Worm (Caenorhabditis elegans) whole organism, L4 larva: ENCODE results near the gene F42F12.3.

Experiments used
- F10B5.3 ChIP-seq: sonication (generic microtip); optimal IDR thresholded peaks from 2 replicates; lab custom pipeline; 2016; ENCODE audit warnings: mild to moderate bottlenecking, missing genetic modification characterization, missing compliant biosample characterization
- F26F4.8 ChIP-seq: fragments of 200-800 bp; sonication (Bioruptor generic); conservative IDR thresholded peaks from 2 replicates; pipeline ENCODE4 v1.3.6; 2022; ENCODE audit warnings: missing genetic modification characterization, missing compliant biosample characterization
- F44E2.7 ChIP-seq: fragments of 200-800 bp; sonication (Bioruptor generic); IDR thresholded peaks from 2 replicates; pipeline ENCODE4 v2.1.2; 2022; ENCODE audit warnings: missing genetic modification characterization, missing compliant biosample characterization
- R02D3.7 ChIP-seq: fragments of 150-350 bp; sonication (generic microtip); optimal IDR thresholded peaks from 3 replicates; lab custom pipeline; 2014; ENCODE audit warnings: missing biosample characterization, missing genetic modification characterization
- Y75B8A.6 ChIP-seq: fragments of 200-800 bp; sonication (Bioruptor generic); IDR thresholded peaks from 2 replicates; pipeline ENCODE4 v1.3.6; 2022; ENCODE audit warnings: missing genetic modification reagents, missing genetic modification characterization, missing compliant biosample characterization
- aly-2 ChIP-seq: sonication (generic microtip); optimal IDR thresholded peaks from 2 replicates; lab custom pipeline; 2018; ENCODE audit warnings: missing biosample characterization, missing genetic modification characterization
- ama-1 ChIP-seq: fragments of 150-350 bp; optimal IDR thresholded peaks from 2 replicates; lab custom pipeline; 2014; ENCODE audit warnings: inconsistent platforms, mixed read lengths
- arid-1 ChIP-seq: fragments of 200-800 bp; sonication (Bioruptor generic); conservative IDR thresholded peaks from 2 replicates; pipeline ENCODE4 v1.3.6; 2022; ENCODE audit warnings: missing genetic modification reagents, missing genetic modification characterization, missing compliant biosample characterization
- attf-4 ChIP-seq: sonication (generic microtip); optimal IDR thresholded peaks from 3 replicates; lab custom pipeline; 2017; ENCODE audit warnings: missing biosample characterization, missing genetic modification characterization
- ceh-28 ChIP-seq: fragments of 150-350 bp; optimal IDR thresholded peaks from 2 replicates; lab custom pipeline; 2014; ENCODE audit warnings: missing biosample characterization, missing genetic modification reagents, missing genetic modification characterization
- daf-12 ChIP-seq: fragments of 150-350 bp; optimal IDR thresholded peaks from 2 replicates; lab custom pipeline; 2014; ENCODE audit warnings: missing biosample characterization, missing genetic modification reagents, missing genetic modification characterization
- daf-19 ChIP-seq: fragments of 200-800 bp; sonication (Bioruptor generic); conservative IDR thresholded peaks from 2 replicates; pipeline ENCODE4 v1.3.6; 2022; ENCODE audit warnings: missing genetic modification characterization, missing compliant biosample characterization
- daf-8 ChIP-seq: fragments of 200-800 bp; sonication (Bioruptor generic); IDR thresholded peaks from 2 replicates; pipeline ENCODE4 v1.3.6; 2022; ENCODE audit warnings: missing genetic modification characterization, missing compliant biosample characterization
- dmd-9 ChIP-seq: fragments of 200-800 bp; sonication (Bioruptor generic); IDR thresholded peaks from 2 replicates; pipeline ENCODE4 v1.3.6; 2022; ENCODE audit warnings: missing genetic modification reagents, missing genetic modification characterization, missing compliant biosample characterization
- dpl-1 ChIP-seq: fragments of 150-350 bp; optimal IDR thresholded peaks from 2 replicates; lab custom pipeline; 2014; ENCODE audit warnings: missing biosample characterization, missing genetic modification reagents, missing genetic modification characterization
- duxl-1 ChIP-seq: sonication (generic microtip); optimal IDR thresholded peaks from 2 replicates; lab custom pipeline; 2016; ENCODE audit warnings: mild to moderate bottlenecking, missing genetic modification characterization, moderate library complexity, missing compliant biosample characterization; ENCODE audit not compliant: poor library complexity
- dve-1 ChIP-seq: sonication (generic microtip); optimal IDR thresholded peaks from 2 replicates; lab custom pipeline; 2017; ENCODE audit warnings: antibody characterized with exemption, mild to moderate bottlenecking, missing genetic modification characterization, missing compliant biosample characterization; ENCODE audit not compliant: insufficient read depth
- egl-27 ChIP-seq: sonication (generic microtip); optimal IDR thresholded peaks from 3 replicates; lab custom pipeline; 2017; ENCODE audit warnings: missing biosample characterization, missing genetic modification reagents, missing genetic modification characterization
- fkh-10 ChIP-seq: fragments of 150-350 bp; optimal IDR thresholded peaks from 2 replicates; lab custom pipeline; 2014; ENCODE audit warnings: missing biosample characterization, missing genetic modification reagents, missing genetic modification characterization
- fos-1 ChIP-seq: fragments of 150-350 bp; optimal IDR thresholded peaks from 2 replicates; lab custom pipeline; 2014; ENCODE audit warnings: missing biosample characterization, missing genetic modification characterization
- hif-1 ChIP-seq, 2 experiments: sonication (generic microtip); optimal IDR thresholded peaks; 2 replicates each; lab custom pipeline; 2016 to 2017; ENCODE audit warnings: missing compliant biosample characterization in 2 of 2, missing genetic modification characterization in 2 of 2, missing genetic modification reagents in 2 of 2, missing genotype in 2 of 2, mild to moderate bottlenecking in 1 of 2
- hlh-11 ChIP-seq: fragments of 200-800 bp; sonication (Bioruptor generic); optimal IDR thresholded peaks from 2 replicates; lab custom pipeline; 2018; ENCODE audit warnings: mild to moderate bottlenecking, missing genetic modification characterization, missing compliant biosample characterization
- hlh-30 ChIP-seq: sonication (generic microtip); optimal IDR thresholded peaks from 2 replicates; lab custom pipeline; 2017; ENCODE audit warnings: antibody characterized with exemption, mild to moderate bottlenecking, missing genetic modification characterization, missing compliant biosample characterization; ENCODE audit not compliant: insufficient read depth
- jun-1 ChIP-seq: fragments of 150-350 bp; optimal IDR thresholded peaks from 2 replicates; lab custom pipeline; 2014; ENCODE audit warnings: missing biosample characterization, missing genetic modification reagents, missing genetic modification characterization
- lim-7 ChIP-seq: fragments of 200-800 bp; sonication (Bioruptor generic); IDR thresholded peaks from 2 replicates; pipeline ENCODE4 v1.3.6; 2022; ENCODE audit warnings: missing genetic modification characterization, missing compliant biosample characterization
- lin-1 ChIP-seq: fragments of 200-800 bp; sonication (Bioruptor generic); IDR thresholded peaks from 2 replicates; pipeline ENCODE4 v1.3.6; 2022; ENCODE audit warnings: missing genetic modification reagents, missing genetic modification characterization, missing compliant biosample characterization
- lin-15B ChIP-seq: fragments of 150-350 bp; sonication (generic microtip); optimal IDR thresholded peaks from 3 replicates; lab custom pipeline; 2014; ENCODE audit warnings: missing biosample characterization, missing genetic modification characterization
- lin-29 ChIP-seq: fragments of 200-800 bp; sonication (Bioruptor generic); IDR thresholded peaks from 2 replicates; pipeline ENCODE4 v1.3.6; 2022; ENCODE audit warnings: missing genetic modification reagents, missing genetic modification characterization, missing compliant biosample characterization
- lir-3 ChIP-seq: sonication (generic microtip); optimal IDR thresholded peaks from 2 replicates; lab custom pipeline; 2016; ENCODE audit warnings: mild to moderate bottlenecking, missing genetic modification characterization, missing compliant biosample characterization
- mep-1 ChIP-seq: fragments of 150-350 bp; sonication (generic microtip); optimal IDR thresholded peaks from 3 replicates; lab custom pipeline; 2014; ENCODE audit warnings: missing biosample characterization, missing genetic modification characterization
- nhr-102 ChIP-seq: sonication (generic microtip); optimal IDR thresholded peaks from 2 replicates; lab custom pipeline; 2016; ENCODE audit warnings: mild to moderate bottlenecking, missing genetic modification characterization, moderate library complexity, missing compliant biosample characterization
- nhr-11 ChIP-seq: fragments of 150-350 bp; optimal IDR thresholded peaks from 2 replicates; lab custom pipeline; 2014; ENCODE audit warnings: missing biosample characterization, missing genetic modification characterization
- nhr-111 ChIP-seq: fragments of 200-800 bp; sonication (Bioruptor generic); optimal IDR thresholded peaks from 2 replicates; lab custom pipeline; 2018; ENCODE audit warnings: mild to moderate bottlenecking, missing genetic modification characterization, missing compliant biosample characterization
- nhr-237 ChIP-seq: sonication (generic microtip); optimal IDR thresholded peaks from 2 replicates; lab custom pipeline; 2017; ENCODE audit warnings: missing biosample characterization, missing genetic modification characterization
- nhr-48 ChIP-seq: sonication (generic microtip); optimal IDR thresholded peaks from 2 replicates; lab custom pipeline; 2016; ENCODE audit warnings: mild to moderate bottlenecking, missing genetic modification characterization, missing compliant biosample characterization
- nhr-6 ChIP-seq: fragments of 150-350 bp; optimal IDR thresholded peaks from 2 replicates; lab custom pipeline; 2014; ENCODE audit warnings: missing biosample characterization, missing genetic modification characterization
- nhr-76 ChIP-seq: fragments of 150-350 bp; optimal IDR thresholded peaks from 2 replicates; lab custom pipeline; 2014; ENCODE audit warnings: missing biosample characterization, missing genetic modification characterization
- php-3 ChIP-seq: fragments of 200-800 bp; sonication (Bioruptor generic); IDR thresholded peaks from 2 replicates; pipeline ENCODE4 v1.3.6; 2022; ENCODE audit warnings: missing genetic modification reagents, missing genetic modification characterization, missing compliant biosample characterization
- pqm-1 ChIP-seq: sonication (generic microtip); optimal IDR thresholded peaks from 2 replicates; lab custom pipeline; 2017; ENCODE audit warnings: missing biosample characterization, missing genetic modification characterization
- rbr-2 ChIP-seq: sonication (generic microtip); optimal IDR thresholded peaks from 2 replicates; lab custom pipeline; 2016; ENCODE audit warnings: missing genotype, missing genetic modification characterization, missing compliant biosample characterization
- sdz-12 ChIP-seq: fragments of 200-800 bp; sonication (Bioruptor generic); optimal IDR thresholded peaks from 2 replicates; lab custom pipeline; 2018; ENCODE audit warnings: mild to moderate bottlenecking, missing genetic modification characterization, missing compliant biosample characterization
- snpc-1.2 ChIP-seq: fragments of 200-800 bp; sonication (Bioruptor generic); IDR thresholded peaks from 2 replicates; pipeline ENCODE4 v1.3.6; 2022; ENCODE audit warnings: missing genetic modification reagents, missing genetic modification characterization, missing compliant biosample characterization
- tag-97 ChIP-seq: fragments of 200-800 bp; sonication (Bioruptor generic); IDR thresholded peaks from 2 replicates; pipeline ENCODE4 v1.3.6; 2022; ENCODE audit warnings: missing genetic modification characterization, missing compliant biosample characterization
- tra-1 ChIP-seq: fragments of 200-800 bp; sonication (Bioruptor generic); IDR thresholded peaks from 2 replicates; pipeline ENCODE4 v1.3.6; 2022; ENCODE audit warnings: missing genetic modification reagents, missing genetic modification characterization, missing compliant biosample characterization
- unc-39 ChIP-seq: sonication (generic microtip); optimal IDR thresholded peaks from 2 replicates; lab custom pipeline; 2017; ENCODE audit warnings: missing biosample characterization, missing genetic modification characterization
- unc-62 ChIP-seq, 3 experiments: fragments of 150-350 bp in 1 of 3; sonication (generic microtip); optimal IDR thresholded peaks in 2 of 3; peaks in 1 of 3; 1 replicate in 1 of 3; 2 replicates in 2 of 3; lab custom pipeline; 2014 to 2017; ENCODE audit warnings: missing biosample characterization in 3 of 3, missing genetic modification characterization in 3 of 3, missing genetic modification reagents in 3 of 3, missing genotype in 1 of 3
- zfp-2 ChIP-seq: sonication (generic microtip); optimal IDR thresholded peaks from 2 replicates; lab custom pipeline; 2016; ENCODE audit warnings: mild to moderate bottlenecking, missing genetic modification characterization, missing compliant biosample characterization
- zfp-3 ChIP-seq: fragments of 200-800 bp; sonication (Bioruptor generic); conservative IDR thresholded peaks from 2 replicates; pipeline ENCODE4 v1.3.6; 2022; ENCODE audit warnings: missing genetic modification reagents, missing genetic modification characterization, missing compliant biosample characterization
- zip-2 ChIP-seq: fragments of 150-350 bp; optimal IDR thresholded peaks from 2 replicates; lab custom pipeline; 2014; ENCODE audit warnings: missing biosample characterization, missing genetic modification characterization

F42F12.3 gene

ce11 chrX:12362951-12363486 is 12.6 kb downstream of the F42F12.3 start (continued):
- TF ChIP-seq nhr-6 (tag; lab: Kevin White, UChicago) (peak; percentile 97), pqm-1 (tag; lab: Kevin White, UChicago) (peak; percentile 65), R02D3.7 (peak; percentile 32), nhr-76 (peak; percentile 87), nhr-111 (no peak), php-3 (GFP tag; lab: Robert Waterston, UW) (peak; percentile 93; the same call in 1 of the 2 replicates), ceh-28 (peak; percentile 98), F10B5.3 (tag; lab: Kevin White, UChicago) (peak; percentile 95), dve-1 (peak; percentile 100), lin-1 (GFP tag; lab: Robert Waterston, UW) (peak; percentile 92), tra-1 (GFP tag; lab: Robert Waterston, UW) (peak; percentile 96), lir-3 (peak; percentile 94), daf-12 (peak; percentile 9), dpl-1 (peak; percentile 66), arid-1 (GFP tag; lab: Robert Waterston, UW) (peak; percentile 76), lin-29 (GFP tag; lab: Robert Waterston, UW) (peak; percentile 94), ama-1 (lab: Kevin White, UChicago) (no peak), zip-2 (peak; percentile 96), daf-8 (GFP tag; lab: Robert Waterston, UW) (peak; percentile 57; the same call in 1 of the 2 replicates), jun-1 (peak; percentile 99), nhr-237 (tag; lab: Kevin White, UChicago) (peak; percentile 90), fos-1 (tag; lab: Kevin White, UChicago) (peak; percentile 98), zfp-3 (GFP tag; lab: Robert Waterston, UW) (peak; percentile 95), F26F4.8 (GFP tag; lab: Robert Waterston, UW) (no peak), F44E2.7 (GFP tag; lab: Robert Waterston, UW) (no peak), hlh-11 (tag; lab: Kevin White, UChicago) (peak; percentile 96), dmd-9 (peak; percentile 64; the same call in 1 of the 2 replicates), duxl-1 (tag; lab: Kevin White, UChicago) (peak; percentile 98), lin-15B (tag; lab: Kevin White, UChicago) (peak; percentile 13), Y75B8A.6 (GFP tag; lab: Robert Waterston, UW) (no peak), zfp-2 (peak; percentile 76), lim-7 (no peak), nhr-48 (tag; lab: Kevin White, UChicago) (peak; percentile 97), mep-1 (tag; lab: Kevin White, UChicago) (peak; percentile 100), attf-4 (tag; lab: Kevin White, UChicago) (peak; percentile 50), aly-2 (tag; lab: Kevin White, UChicago) (no peak), snpc-1.2 (no peak), hlh-30 (tag; lab: Kevin White, UChicago) (peak; percentile 93), sdz-12 (GFP tag; lab: Kevin White, UChicago) (no peak)

- TF ChIP-seq rbr-2 (tag; lab: Kevin White, UChicago) (no peak), hif-1 (tag; optimal IDR thresholded peaks at IDR 0.05; lab: Kevin White, UChicago) (no peak), lin-15B (tag; lab: Kevin White, UChicago) (no peak), tag-97 (no peak), lir-3 (no peak), unc-39 (tag; lab: Kevin White, UChicago) (no peak), nhr-102 (tag; lab: Kevin White, UChicago) (no peak), dve-1 (no peak), unc-62 (GFP tag; optimal IDR thresholded peaks at IDR 0.05 in 1 of 2; lab: Kevin White, UChicago) (no peak), unc-62 (tag; optimal IDR thresholded peaks at IDR 0.05; lab: Kevin White, UChicago) (no peak), lin-29 (GFP tag; lab: Robert Waterston, UW) (no peak), nhr-237 (tag; lab: Kevin White, UChicago) (no peak), sdz-12 (GFP tag; lab: Kevin White, UChicago) (no peak), aly-2 (tag; lab: Kevin White, UChicago) (no peak), egl-27 (no peak), nhr-11 (tag; lab: Kevin White, UChicago) (no peak), daf-19 (GFP tag; lab: Robert Waterston, UW) (no peak), fkh-10 (GFP tag; lab: Kevin White, UChicago) (no peak)
Observed at ce11 chrX:12364804-12365203, 14.4 kb downstream of the F42F12.3 start, which contains the start of gene F19H6.5. Gene F19H6.5, minus strand, starts transcription at chrX:12364904.
